Worm (Caenorhabditis elegans): ENCODE measurements around the gene ceh-43.

DNA sequence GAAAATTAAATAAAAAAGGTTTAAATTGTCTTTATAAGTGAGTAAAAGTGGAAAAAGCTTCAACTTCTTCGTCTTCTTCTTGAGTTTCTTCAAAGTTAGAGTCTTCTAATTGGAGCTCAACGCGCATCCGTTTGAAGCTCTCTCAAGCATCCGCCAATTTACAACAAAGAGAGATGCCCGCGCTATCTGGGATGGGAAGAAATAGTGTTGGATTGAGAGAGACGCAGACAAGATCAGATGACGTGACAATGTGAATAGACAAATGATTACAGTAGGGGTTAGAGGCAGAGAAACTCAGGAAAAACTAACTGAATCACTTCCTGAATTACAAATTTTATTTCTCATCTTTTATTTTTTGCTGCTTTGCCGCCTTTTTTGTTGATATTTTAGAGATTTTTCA is 33.2 kb upstream of the ceh-43 start:
- TF ChIP-seq dsc-1 (tag; optimal IDR thresholded peaks at IDR 0.05): no peak
- no peak for TF ChIP-seq ztf-11 (tag; optimal IDR thresholded peaks at IDR 0.05)
- TF ChIP-seq mep-1 (tag; optimal IDR thresholded peaks at IDR 0.05): no peak
- TF ChIP-seq elt-3 (tag; optimal IDR thresholded peaks at IDR 0.05): no peak
- TF ChIP-seq tbx-2 (tag; optimal IDR thresholded peaks at IDR 0.05): no peak
- no peak for TF ChIP-seq ceh-82 (tag; optimal IDR thresholded peaks at IDR 0.05)
- TF ChIP-seq unc-62 (GFP tag; optimal IDR thresholded peaks at IDR 0.05): no peak
- TF ChIP-seq fkh-10 (GFP tag; optimal IDR thresholded peaks at IDR 0.05): no peak
